Fruit fly (Drosophila melanogaster) whole organism, wandering third instar larva: ENCODE measurements around the gene RpL8.

Experiments
- Abd-B ChIP-seq: fragments of >200 bp; optimal IDR thresholded peaks from 2 replicates; lab custom pipeline; 2017; ENCODE audit warnings: missing biosample characterization, missing genetic modification characterization
- CG32264 ChIP-seq: fragments of 200-800 bp; sonication (Bioruptor generic); optimal IDR thresholded peaks from 2 replicates; lab custom pipeline; 2016; ENCODE audit warnings: missing biosample characterization, missing genetic modification characterization
- CG9705 ChIP-seq: fragments of 200-800 bp; sonication (Bioruptor generic); optimal IDR thresholded peaks from 2 replicates; lab custom pipeline; 2018; ENCODE audit warnings: missing biosample characterization, mild to moderate bottlenecking, missing genetic modification characterization
- CrebA ChIP-seq: fragments of 200-800 bp; sonication (Bioruptor generic); optimal IDR thresholded peaks from 2 replicates; lab custom pipeline; 2016; ENCODE audit warnings: missing biosample characterization, mild to moderate bottlenecking, missing genetic modification characterization, borderline replicate concordance
- Dfd ChIP-seq: fragments of >200 bp; optimal IDR thresholded peaks from 2 replicates; lab custom pipeline; 2017; ENCODE audit warnings: missing biosample characterization, missing genetic modification characterization
- Dif ChIP-seq: fragments of 200-275, 200-300 bp; sonication (Bioruptor generic); optimal IDR thresholded peaks from 2 replicates; lab custom pipeline; 2018; ENCODE audit warnings: missing biosample characterization, missing genetic modification characterization; ENCODE audit not compliant: partially characterized antibody
- GATAd ChIP-seq: sonication (Bioruptor generic); optimal IDR thresholded peaks from 2 replicates; lab custom pipeline; 2016; ENCODE audit warnings: missing biosample characterization, missing genetic modification characterization
- HLH106 ChIP-seq: fragments of 200-800 bp; optimal IDR thresholded peaks from 3 replicates; lab custom pipeline; 2019; ENCODE audit warnings: missing biosample characterization, mild to moderate bottlenecking, missing genetic modification characterization, moderate library complexity
- Hnf4 ChIP-seq: fragments of 200-800 bp; sonication (Bioruptor generic); optimal IDR thresholded peaks from 2 replicates; lab custom pipeline; 2016; ENCODE audit warnings: missing biosample characterization, mild to moderate bottlenecking, missing genetic modification characterization
- Hr78 ChIP-seq: fragments of >200 bp; optimal IDR thresholded peaks from 2 replicates; lab custom pipeline; 2017; ENCODE audit warnings: missing biosample characterization, missing genetic modification characterization
- Hr83 ChIP-seq: fragments of 200-300 bp; sonication (Bioruptor generic); optimal IDR thresholded peaks from 2 replicates; lab custom pipeline; 2016; ENCODE audit warnings: missing biosample characterization, mild to moderate bottlenecking, missing genetic modification characterization, moderate library complexity; ENCODE audit not compliant: poor library complexity, severe bottlenecking
- Mio ChIP-seq: sonication (Bioruptor generic); optimal IDR thresholded peaks from 2 replicates; lab custom pipeline; 2016; ENCODE audit warnings: missing biosample characterization, missing genetic modification characterization
- Myc ChIP-seq: fragments of >200 bp; optimal IDR thresholded peaks from 2 replicates; lab custom pipeline; 2017
- N ChIP-seq: fragments of >200 bp; optimal IDR thresholded peaks from 2 replicates; lab custom pipeline; 2018; ENCODE audit warnings: missing biosample characterization, missing external identifiers, missing genetic modification characterization
- Rel ChIP-seq, 2 experiments: fragments of 200-800 bp; sonication (Bioruptor generic) in 1 of 2; optimal IDR thresholded peaks; 2 replicates in 1 of 2; 3 replicates in 1 of 2; lab custom pipeline; 2016 to 2019; ENCODE audit warnings: mild to moderate bottlenecking in 2 of 2, missing biosample characterization in 2 of 2, missing genetic modification characterization in 2 of 2, moderate library complexity in 1 of 2
- Sp1 ChIP-seq: fragments of 200-800 bp; sonication (Bioruptor generic); optimal IDR thresholded peaks from 3 replicates; lab custom pipeline; 2019; ENCODE audit warnings: missing biosample characterization, mild to moderate bottlenecking, missing genetic modification characterization, moderate library complexity
- Vsx2 ChIP-seq: fragments of 200-300, 225-300 bp; sonication (Bioruptor generic); optimal IDR thresholded peaks from 2 replicates; lab custom pipeline; 2018; ENCODE audit warnings: missing biosample characterization, missing genetic modification characterization; ENCODE audit not compliant: partially characterized antibody
- br ChIP-seq: fragments of 200-800 bp; sonication (Bioruptor generic); optimal IDR thresholded peaks from 2 replicates; lab custom pipeline; 2016; ENCODE audit warnings: missing biosample characterization, missing genetic modification characterization
- brk ChIP-seq: fragments of 200-800 bp; sonication (Bioruptor generic); optimal IDR thresholded peaks from 2 replicates; lab custom pipeline; 2016; ENCODE audit warnings: missing biosample characterization, mild to moderate bottlenecking, missing genetic modification characterization
- dl ChIP-seq, 2 experiments: fragments of 175-275, 200-275 bp in 1 of 2; fragments of 200-275 bp in 1 of 2; sonication (Bioruptor generic); optimal IDR thresholded peaks; lab custom pipeline; 2018; ENCODE audit warnings: mild to moderate bottlenecking in 2 of 2, missing biosample characterization in 2 of 2, missing genetic modification characterization in 2 of 2, moderate library complexity in 2 of 2; ENCODE audit not compliant: partially characterized antibody in 2 of 2, insufficient read depth in 1 of 2
- dmrt93B ChIP-seq: fragments of 200-800 bp; sonication (Bioruptor generic); optimal IDR thresholded peaks from 2 replicates; lab custom pipeline; 2018; ENCODE audit warnings: missing biosample characterization, mild to moderate bottlenecking, missing genetic modification characterization
- dsf ChIP-seq: sonication (Bioruptor generic); optimal IDR thresholded peaks from 2 replicates; lab custom pipeline; 2016; ENCODE audit warnings: missing biosample characterization, missing genetic modification characterization, borderline replicate concordance
- ey ChIP-seq: fragments of 200-800 bp; sonication (Bioruptor generic); optimal IDR thresholded peaks from 2 replicates; lab custom pipeline; 2016; ENCODE audit warnings: missing biosample characterization, missing genetic modification characterization
- foxo ChIP-seq, 2 experiments: fragments of 200-800 bp; sonication (Bioruptor generic); optimal IDR thresholded peaks; 2 replicates in 1 of 2; 3 replicates in 1 of 2; lab custom pipeline; 2016 to 2017; ENCODE audit warnings: missing biosample characterization in 2 of 2, missing genetic modification characterization in 2 of 2
- fru ChIP-seq: fragments of 200-800 bp; sonication (Bioruptor generic); optimal IDR thresholded peaks from 3 replicates; lab custom pipeline; 2016; ENCODE audit warnings: missing biosample characterization, mild to moderate bottlenecking, missing genetic modification characterization
- h ChIP-seq: fragments of 200-800 bp; sonication (Bioruptor generic); optimal IDR thresholded peaks from 3 replicates; lab custom pipeline; 2016; ENCODE audit warnings: missing biosample characterization, mild to moderate bottlenecking, missing genetic modification characterization
- pan ChIP-seq: fragments of >200 bp; optimal IDR thresholded peaks from 2 replicates; lab custom pipeline; 2017
- psq ChIP-seq: fragments of 200-800 bp; sonication (Bioruptor generic); optimal IDR thresholded peaks from 3 replicates; lab custom pipeline; 2017; ENCODE audit warnings: missing biosample characterization, mild to moderate bottlenecking, missing genetic modification characterization, moderate library complexity
- rgr ChIP-seq: fragments of 200-800 bp; sonication (Bioruptor generic); optimal IDR thresholded peaks from 3 replicates; lab custom pipeline; 2016; ENCODE audit warnings: missing biosample characterization, mild to moderate bottlenecking, missing genetic modification characterization
- sage ChIP-seq: fragments of 200-800 bp; sonication (Bioruptor generic); optimal IDR thresholded peaks from 2 replicates; lab custom pipeline; 2016; ENCODE audit warnings: missing biosample characterization, mild to moderate bottlenecking, missing genetic modification characterization
- sv ChIP-seq: fragments of 200-800 bp; sonication (Bioruptor generic); optimal IDR thresholded peaks from 3 replicates; lab custom pipeline; 2016; ENCODE audit warnings: missing biosample characterization, missing genetic modification characterization
- tai ChIP-seq: sonication (Bioruptor generic); optimal IDR thresholded peaks from 2 replicates; lab custom pipeline; 2016; ENCODE audit warnings: missing biosample characterization, missing genetic modification characterization
- usp ChIP-seq: fragments of >200 bp; optimal IDR thresholded peaks from 2 replicates; lab custom pipeline; 2017; ENCODE audit warnings: missing biosample characterization, missing genetic modification characterization
- woc ChIP-seq: sonication (Bioruptor generic); optimal IDR thresholded peaks from 2 replicates; lab custom pipeline; 2016; ENCODE audit warnings: missing biosample characterization, mild to moderate bottlenecking, missing genetic modification characterization

The RpL8 gene

DNA sequence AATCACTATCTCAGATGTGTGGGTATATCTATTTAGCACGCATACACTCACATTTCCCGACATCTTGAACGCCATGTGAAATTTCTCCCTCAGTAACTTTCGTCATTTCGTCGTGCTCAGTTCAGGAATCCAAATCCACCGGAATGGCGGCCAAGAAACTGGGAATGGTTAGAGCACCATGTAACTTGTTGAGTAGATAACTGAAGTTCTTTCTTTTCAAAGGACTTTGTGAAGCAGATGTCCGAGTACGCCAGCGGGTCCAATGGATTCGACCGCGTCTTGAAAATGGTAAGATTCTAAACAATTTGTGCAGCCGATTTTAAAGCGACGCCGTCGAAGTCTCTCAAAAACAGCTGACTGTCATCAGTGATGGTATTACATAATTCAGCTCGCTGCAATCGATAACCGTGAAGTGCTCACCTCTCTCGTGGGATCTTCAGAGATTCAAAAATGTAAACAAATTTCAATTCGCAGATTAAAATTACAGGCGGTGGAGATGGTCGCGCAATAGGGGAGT lies 12.0 kb downstream of the RpL8 start, which contains the start of the genes CG16985 and CG12182 (continued):
- no peak for TF ChIP-seq Hnf4 (GFP tag; lab: Kevin White, UChicago)
- no peak for TF ChIP-seq rgr
- TF ChIP-seq sv (GFP tag; lab: Kevin White, UChicago): no peak
- no peak for TF ChIP-seq Abd-B (GFP tag; lab: Kevin White, UChicago)
- no peak for TF ChIP-seq dsf (GFP tag; lab: Kevin White, UChicago)
- no peak for TF ChIP-seq dmrt93B (GFP tag; lab: Kevin White, UChicago)
- TF ChIP-seq foxo (GFP tag; optimal IDR thresholded peaks at IDR 0.05; lab: Kevin White, UChicago): peak in 1 of 2 experiments; percentile 9
- no peak for TF ChIP-seq pan (lab: Kevin White, UChicago)
- TF ChIP-seq Myc (lab: Kevin White, UChicago): no peak
- TF ChIP-seq Dfd (GFP tag; lab: Kevin White, UChicago): no peak
- TF ChIP-seq Sp1: no peak
- no peak for TF ChIP-seq fru (GFP tag; lab: Kevin White, UChicago)

DNA sequence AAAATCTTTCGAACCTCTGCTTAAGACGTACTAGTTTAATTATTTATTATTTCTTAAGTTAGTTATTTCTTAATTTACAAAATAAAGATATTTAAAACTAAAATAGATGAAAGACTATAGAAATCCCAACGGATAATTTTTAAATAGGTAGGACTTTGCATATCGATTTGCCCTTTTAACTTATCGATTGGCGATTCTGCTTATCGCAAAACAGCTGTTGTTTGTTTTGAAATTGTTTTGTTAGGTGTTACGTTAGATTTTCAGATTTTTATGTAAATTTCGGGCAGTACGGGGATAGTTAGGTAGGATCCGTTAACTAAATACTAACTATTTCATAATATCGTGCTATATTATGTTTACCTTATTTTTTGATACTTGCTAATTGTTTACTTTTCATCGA lies 12.9 kb downstream of the RpL8 start, which contains the start of gene CG16986:
Gene CG16986 (plus strand): TSS at position 188 of the 400 bp plus-strand sequence.
- TF ChIP-seq h (no peak), dl (GFP tag; optimal IDR thresholded peaks at IDR 0.05; lab: Kevin White, UChicago; ENCODE audit: insufficient read depth in 1 of 2, partially characterized antibody in 2 of 2) (no peak)

DNA sequence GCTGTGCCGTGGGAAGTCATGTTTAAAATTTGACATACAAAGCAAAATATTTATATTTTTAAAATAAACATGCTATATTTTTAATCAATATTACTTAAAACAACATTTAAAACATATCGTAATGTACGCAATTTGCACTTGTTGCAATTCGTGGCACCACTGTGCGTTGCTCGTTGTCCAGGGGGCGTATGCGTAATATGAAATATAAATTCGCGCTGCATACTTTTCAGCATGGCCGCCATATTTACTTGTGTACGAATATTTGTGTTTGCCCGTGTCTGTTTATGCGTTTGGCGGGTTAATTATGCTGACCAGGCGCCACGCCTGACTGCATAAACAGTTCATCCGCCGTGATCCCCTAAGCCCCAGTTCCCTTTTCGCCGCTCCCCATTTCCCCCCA lies 21.6 kb downstream of the RpL8 start:
- TF ChIP-seq tai (no peak), woc (no peak), foxo (GFP tag; optimal IDR thresholded peaks at IDR 0.05; lab: Kevin White, UChicago) (no peak), Dif (GFP tag; lab: Kevin White, UChicago) (no peak), Dfd (GFP tag; lab: Kevin White, UChicago) (no peak), pan (lab: Kevin White, UChicago) (no peak), usp (GFP tag; lab: Kevin White, UChicago) (no peak), dmrt93B (GFP tag; lab: Kevin White, UChicago) (no peak), br (no peak), sage (GFP tag; lab: Kevin White, UChicago) (no peak), CG9705 (GFP tag; lab: Kevin White, UChicago) (no peak), Mio (GFP tag; lab: Kevin White, UChicago) (no peak), N (GFP tag; lab: Kevin White, UChicago) (no peak), CG32264 (GFP tag; lab: Kevin White, UChicago) (no peak), Myc (lab: Kevin White, UChicago) (no peak), Sp1 (no peak), Hr78 (GFP tag; lab: Kevin White, UChicago) (no peak)

DNA sequence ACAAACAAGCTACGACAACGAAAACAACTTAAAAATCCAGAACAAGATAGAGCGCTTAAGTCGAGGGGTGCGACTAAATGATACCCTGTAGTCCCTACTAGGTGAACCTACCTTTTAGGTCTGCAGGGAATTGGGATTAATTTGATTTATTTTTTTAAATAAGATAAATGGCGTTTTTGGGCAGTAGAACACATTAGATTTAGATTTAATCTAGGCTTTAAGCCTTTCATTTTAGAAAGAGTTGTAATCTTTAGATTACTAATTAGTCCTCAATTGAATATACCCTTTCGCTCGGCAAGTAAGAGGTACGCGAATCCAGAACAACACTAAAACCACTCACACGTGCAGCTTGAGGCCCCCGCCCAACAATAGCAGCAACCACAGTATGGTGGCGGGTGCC lies 27.0 kb downstream of the RpL8 start:
- TF ChIP-seq fru (GFP tag; lab: Kevin White, UChicago) (no peak), GATAd (GFP tag; lab: Kevin White, UChicago) (no peak), dl (GFP tag; optimal IDR thresholded peaks at IDR 0.05; lab: Kevin White, UChicago; ENCODE audit: insufficient read depth in 1 of 2, partially characterized antibody in 2 of 2) (no peak), woc (no peak), HLH106 (no peak), foxo (GFP tag; optimal IDR thresholded peaks at IDR 0.05; lab: Kevin White, UChicago) (no peak)

DNA sequence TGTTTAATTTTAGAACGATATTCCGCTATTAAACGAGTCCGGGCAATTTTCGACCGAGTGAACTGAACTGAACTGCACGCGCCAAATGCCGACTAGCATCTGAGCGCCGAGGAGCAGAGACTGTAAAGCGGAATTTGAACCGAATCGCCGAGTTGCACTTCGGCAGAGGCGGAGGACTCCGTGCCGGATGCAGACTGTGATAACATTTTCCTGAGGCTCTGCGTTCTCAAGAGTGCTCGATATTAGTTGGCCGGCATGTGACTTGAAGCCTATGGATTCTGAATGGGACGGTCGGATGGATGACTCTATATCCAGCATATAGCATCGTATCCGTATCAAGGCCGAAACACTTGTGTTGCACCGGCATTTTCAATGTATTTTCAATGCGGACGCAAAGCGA lies 42.7 kb downstream of the RpL8 start, which contains the start of gene Pxn:
Gene Pxn (minus strand): TSS at position 101 of the 400 bp plus-strand sequence.
- TF ChIP-seq HLH106 (no peak), Hr83 (GFP tag; lab: Kevin White, UChicago) (no peak), psq (no peak), CG32264 (GFP tag; lab: Kevin White, UChicago) (no peak), h (no peak), Vsx2 (no peak), GATAd (GFP tag; lab: Kevin White, UChicago) (no peak), Hr78 (GFP tag; lab: Kevin White, UChicago) (no peak)

DNA sequence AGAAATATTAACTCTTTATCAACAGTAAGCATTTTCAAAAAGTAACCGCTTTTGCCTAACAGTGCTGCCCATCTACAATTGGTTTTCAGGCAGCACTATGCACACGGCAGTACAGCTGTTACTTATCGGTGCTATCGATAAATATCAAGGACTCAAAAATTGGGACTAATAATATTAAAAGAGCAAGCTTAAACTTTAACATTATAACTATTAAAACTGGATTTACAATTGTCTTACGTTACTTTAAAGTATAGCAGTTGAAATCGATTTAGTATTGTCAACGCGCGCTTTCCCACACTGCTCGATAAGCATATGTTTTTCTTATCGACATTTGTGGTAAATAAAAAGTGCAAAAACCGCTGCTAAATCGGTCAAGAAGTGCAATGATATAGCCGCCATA lies 44.1 kb downstream of the RpL8 start, which contains the start of the genes CG42245 and MEP-1:
Gene CG42245 (plus strand): TSS at position 310 of the 400 bp plus-strand sequence.
Gene MEP-1 (plus strand): TSS at position 310 of the 400 bp plus-strand sequence.
- TF ChIP-seq Dfd (GFP tag; lab: Kevin White, UChicago) (no peak), CG9705 (GFP tag; lab: Kevin White, UChicago) (peak; percentile 16), dsf (GFP tag; lab: Kevin White, UChicago) (peak; percentile 71), foxo (GFP tag; optimal IDR thresholded peaks at IDR 0.05; lab: Kevin White, UChicago) (peak; percentile 42 to 61), brk (GFP tag; lab: Kevin White, UChicago) (peak; percentile 88), CrebA (GFP tag; lab: Kevin White, UChicago) (no peak), HLH106 (peak; percentile 35), pan (lab: Kevin White, UChicago) (no peak), ey (GFP tag; lab: Kevin White, UChicago) (peak; percentile 62), Rel (GFP tag; optimal IDR thresholded peaks at IDR 0.05; lab: Kevin White, UChicago) (no peak), Rel (tag; optimal IDR thresholded peaks at IDR 0.05; lab: Kevin White, UChicago) (peak; percentile 50), psq (peak; percentile 1), Sp1 (peak; percentile 24), woc (no peak), Hr83 (GFP tag; lab: Kevin White, UChicago) (peak; percentile 64), Dif (GFP tag; lab: Kevin White, UChicago) (no peak), N (GFP tag; lab: Kevin White, UChicago) (no peak), dmrt93B (GFP tag; lab: Kevin White, UChicago) (peak; percentile 15), h (peak; percentile 74), sv (GFP tag; lab: Kevin White, UChicago) (peak; percentile 28), Vsx2 (no peak), Hnf4 (GFP tag; lab: Kevin White, UChicago) (peak; percentile 80), usp (GFP tag; lab: Kevin White, UChicago) (no peak), tai (peak; percentile 80)
